Worm (Caenorhabditis elegans): Measurements from ENCODE around the gene F09E5.14.

DNA sequence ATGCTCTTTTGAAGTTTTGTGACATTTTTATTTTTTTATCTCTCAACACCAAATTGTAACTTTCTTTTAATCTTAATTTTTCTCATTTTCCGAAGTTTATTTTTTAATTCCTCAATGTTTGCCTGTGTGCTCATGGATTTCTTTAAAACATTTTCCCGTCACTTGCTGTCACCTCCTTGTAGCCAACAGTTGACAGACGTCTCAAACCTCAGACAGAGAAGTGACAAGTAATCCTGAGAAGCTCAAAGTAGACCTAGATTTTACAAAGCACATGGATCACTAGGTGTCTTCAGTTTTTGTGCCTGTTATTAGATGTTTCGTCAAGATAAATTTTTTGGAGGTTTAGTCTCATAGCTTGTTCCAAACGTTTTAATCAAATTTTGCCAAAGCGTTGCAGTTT lies 35.0 kb downstream of the F09E5.14 start:
- no peak for TF ChIP-seq nhr-28 (tag; optimal IDR thresholded peaks at IDR 0.05)
- no peak for TF ChIP-seq nhr-237 (tag; optimal IDR thresholded peaks at IDR 0.05)
- TF ChIP-seq elt-1 (tag; optimal IDR thresholded peaks at IDR 0.05; ENCODE audit: borderline replicate concordance, insufficient read depth) = no peak
- TF ChIP-seq ceh-43 (GFP tag; optimal IDR thresholded peaks at IDR 0.05) = no peak
- no peak for TF ChIP-seq snpc-4 (tag; optimal IDR thresholded peaks at IDR 0.05)

Measured in whole organism, mixed stage, embryonic.